Fruit fly (Drosophila melanogaster): ENCODE data around the gene Fur1.

Fur1 gene

dm6 chr3R:25303857-25304440 lies 168.9 kb downstream of the Fur1 start, which contains the start of gene CG31436:
TSS of gene CG31436 (plus strand) at chr3R:25304137.
- TF ChIP-seq svp (GFP tag) (peak; percentile 97), fkh (GFP tag; optimal IDR thresholded peaks at IDR 0.05) (peak; percentile 45), Hr38 (GFP tag; optimal IDR thresholded peaks at IDR 0.05) (no peak)

- TF ChIP-seq CG16779 (tag; optimal IDR thresholded peaks at IDR 0.05) (no peak), CG10669 (GFP tag; optimal IDR thresholded peaks at IDR 0.05) (no peak), svp (GFP tag) (no peak), Blimp-1 (GFP tag; optimal IDR thresholded peaks at IDR 0.05) (no peak), Hr39 (GFP tag; optimal IDR thresholded peaks at IDR 0.05) (no peak), Eip93F (GFP tag; optimal IDR thresholded peaks at IDR 0.05) (no peak), acj6 (GFP tag; optimal IDR thresholded peaks at IDR 0.05) (no peak), CG34406 (GFP tag; optimal IDR thresholded peaks at IDR 0.05) (no peak), CG6276 (GFP tag; optimal IDR thresholded peaks at IDR 0.05) (no peak), Eip78C (GFP tag) (no peak), CG7368 (GFP tag; optimal IDR thresholded peaks at IDR 0.05) (no peak), CG11294 (GFP tag; IDR thresholded peaks at IDR 0.05) (no peak), CG32006 (GFP tag; optimal IDR thresholded peaks at IDR 0.05) (no peak), CG3919 (GFP tag; optimal IDR thresholded peaks at IDR 0.05) (no peak), Sox14 (GFP tag; optimal IDR thresholded peaks at IDR 0.05) (no peak), CG1621 (tag; optimal IDR thresholded peaks at IDR 0.05) (no peak), CG6163 (GFP tag; IDR thresholded peaks at IDR 0.05) (no peak), achi (GFP tag; optimal IDR thresholded peaks at IDR 0.05) (no peak), Lpt (GFP tag; optimal IDR thresholded peaks at IDR 0.05) (no peak)
Observed at dm6 chr3R:25302239-25302638, 170.6 kb downstream of the Fur1 start, which contains the start of gene CG31370. TSS of gene CG31370 (plus strand) at chr3R:25302464.

- TF ChIP-seq fd85E (GFP tag; optimal IDR thresholded peaks at IDR 0.05) = no peak
- TF ChIP-seq vri (GFP tag; optimal IDR thresholded peaks at IDR 0.05) = peak; percentile 3
Observed at dm6 chr3R:25300575-25300974, 172.3 kb downstream of the Fur1 start, which contains the start of gene CG13659. TSS of gene CG13659 (plus strand) at chr3R:25300891.

- TF ChIP-seq CG8319 (GFP tag; optimal IDR thresholded peaks at IDR 0.05) (no peak), Hr38 (GFP tag; optimal IDR thresholded peaks at IDR 0.05) (no peak), Gug (GFP tag; IDR thresholded peaks at IDR 0.05) (no peak), vri (GFP tag; optimal IDR thresholded peaks at IDR 0.05) (no peak), Ets21C (GFP tag; optimal IDR thresholded peaks at IDR 0.05) (no peak), eg (GFP tag; IDR thresholded peaks at IDR 0.05) (no peak), CG6792 (GFP tag; optimal IDR thresholded peaks at IDR 0.05) (no peak), esn (GFP tag; optimal IDR thresholded peaks at IDR 0.05) (no peak), CG9139 (GFP tag; optimal IDR thresholded peaks at IDR 0.05) (no peak), net (GFP tag; optimal IDR thresholded peaks at IDR 0.05) (no peak), topi (GFP tag; optimal IDR thresholded peaks at IDR 0.05) (no peak), Met (GFP tag; optimal IDR thresholded peaks at IDR 0.05) (no peak)
Observed at dm6 chr3R:25299507-25299964, 173.3 kb downstream of the Fur1 start, which contains the start of gene CG31288. TSS of gene CG31288 (minus strand) at chr3R:25299557.

dm6 chr3R:25297678-25298077 lies 175.2 kb downstream of the Fur1 start, which contains the start of gene CG31097:
TSS of gene CG31097 (minus strand) at chr3R:25297778.
- TF ChIP-seq Gug (GFP tag; IDR thresholded peaks at IDR 0.05) (no peak), CG4318 (GFP tag; optimal IDR thresholded peaks at IDR 0.05) (no peak), dsx (GFP tag; optimal IDR thresholded peaks at IDR 0.05; ENCODE audit: poor library complexity, severe bottlenecking) (no peak), fd59A (GFP tag; optimal IDR thresholded peaks at IDR 0.05) (no peak), ss (GFP tag; optimal IDR thresholded peaks at IDR 0.05) (no peak), spab (GFP tag; optimal IDR thresholded peaks at IDR 0.05) (no peak), CG11294 (GFP tag; IDR thresholded peaks at IDR 0.05) (no peak)

Data from whole organism, prepupa.